Fruit fly (Drosophila melanogaster) whole organism, wandering third instar larva: Measurements from ENCODE around the gene ppk23.

Experiments
- Hr83 ChIP-seq: fragments of 200-300 bp; sonication (Bioruptor generic); optimal IDR thresholded peaks from 2 replicates; lab custom pipeline; 2016; ENCODE audit warnings: missing biosample characterization, mild to moderate bottlenecking, missing genetic modification characterization, moderate library complexity; ENCODE audit not compliant: poor library complexity, severe bottlenecking
- Myc ChIP-seq: fragments of >200 bp; optimal IDR thresholded peaks from 2 replicates; lab custom pipeline; 2017
- brk ChIP-seq: fragments of 200-800 bp; sonication (Bioruptor generic); optimal IDR thresholded peaks from 2 replicates; lab custom pipeline; 2016; ENCODE audit warnings: missing biosample characterization, mild to moderate bottlenecking, missing genetic modification characterization
- psq ChIP-seq: fragments of 200-800 bp; sonication (Bioruptor generic); optimal IDR thresholded peaks from 3 replicates; lab custom pipeline; 2017; ENCODE audit warnings: missing biosample characterization, mild to moderate bottlenecking, missing genetic modification characterization, moderate library complexity
- sage ChIP-seq: fragments of 200-800 bp; sonication (Bioruptor generic); optimal IDR thresholded peaks from 2 replicates; lab custom pipeline; 2016; ENCODE audit warnings: missing biosample characterization, mild to moderate bottlenecking, missing genetic modification characterization
- woc ChIP-seq: sonication (Bioruptor generic); optimal IDR thresholded peaks from 2 replicates; lab custom pipeline; 2016; ENCODE audit warnings: missing biosample characterization, mild to moderate bottlenecking, missing genetic modification characterization

DNA sequence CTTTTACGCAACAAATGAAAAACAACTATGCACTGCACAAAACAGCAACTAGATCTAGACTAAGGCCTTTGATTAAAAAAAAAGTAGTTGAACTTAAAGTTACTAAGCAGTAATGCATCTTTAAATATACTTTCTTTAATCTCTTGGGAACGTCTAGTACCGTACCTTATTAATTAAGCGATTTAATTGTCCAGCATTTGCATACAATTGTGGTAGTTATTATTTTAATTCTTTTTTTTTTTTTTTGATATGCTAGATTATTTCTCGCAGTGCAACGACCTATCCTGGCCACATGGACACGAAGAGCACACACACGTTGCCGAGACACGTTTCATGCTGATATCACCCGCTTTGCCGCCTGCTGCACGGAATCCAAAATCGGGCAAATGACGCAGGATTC, 52.3 kb downstream of the ppk23 start:
- TF ChIP-seq psq (GFP tag; lab: Kevin White, UChicago) (no peak), Hr83 (GFP tag; lab: Kevin White, UChicago) (no peak), Myc (no peak), sage (no peak), brk (GFP tag; lab: Kevin White, UChicago) (no peak), woc (GFP tag; lab: Kevin White, UChicago) (no peak)
